Fruit fly (Drosophila melanogaster) whole organism, wandering third instar larva: ENCODE results near the gene CG8945.

Experiments
- Abd-B ChIP-seq: fragments of >200 bp; optimal IDR thresholded peaks from 2 replicates; lab custom pipeline; 2017; ENCODE audit warnings: missing biosample characterization, missing genetic modification characterization
- CG9705 ChIP-seq: fragments of 200-800 bp; sonication (Bioruptor generic); optimal IDR thresholded peaks from 2 replicates; lab custom pipeline; 2018; ENCODE audit warnings: missing biosample characterization, mild to moderate bottlenecking, missing genetic modification characterization
- Hnf4 ChIP-seq: fragments of 200-800 bp; sonication (Bioruptor generic); optimal IDR thresholded peaks from 2 replicates; lab custom pipeline; 2016; ENCODE audit warnings: missing biosample characterization, mild to moderate bottlenecking, missing genetic modification characterization
- Hr83 ChIP-seq: fragments of 200-300 bp; sonication (Bioruptor generic); optimal IDR thresholded peaks from 2 replicates; lab custom pipeline; 2016; ENCODE audit warnings: missing biosample characterization, mild to moderate bottlenecking, missing genetic modification characterization, moderate library complexity; ENCODE audit not compliant: poor library complexity, severe bottlenecking
- OdsH ChIP-seq: fragments of 200-800 bp; sonication (Bioruptor generic); optimal IDR thresholded peaks from 2 replicates; lab custom pipeline; 2016; ENCODE audit warnings: missing biosample characterization, mild to moderate bottlenecking, missing genetic modification characterization

dm6 chrX:17087575-17087974, at the start of gene CG8945:
- no peak for TF ChIP-seq CG9705 (GFP tag; lab: Kevin White, UChicago)
- TF ChIP-seq OdsH (GFP tag; lab: Kevin White, UChicago): no peak
- TF ChIP-seq Abd-B (GFP tag; lab: Kevin White, UChicago): no peak
- TF ChIP-seq Hr83: no peak
- TF ChIP-seq Hnf4: no peak
